Worm (Caenorhabditis elegans) whole organism, late embryonic: Measurements from ENCODE around the gene tctn-1.

Experiments
- C08G9.2 ChIP-seq: sonication (generic microtip); optimal IDR thresholded peaks from 2 replicates; lab custom pipeline; 2016; ENCODE audit warnings: mild to moderate bottlenecking, missing genetic modification characterization, moderate library complexity, missing compliant biosample characterization
- C38D4.7 ChIP-seq: fragments of 200-800 bp; sonication (Bioruptor generic); optimal IDR thresholded peaks from 2 replicates; lab custom pipeline; 2018; ENCODE audit warnings: mild to moderate bottlenecking, missing genetic modification characterization, moderate library complexity, missing compliant biosample characterization
- K02D7.2 ChIP-seq: sonication (generic microtip); optimal IDR thresholded peaks from 2 replicates; lab custom pipeline; 2017; ENCODE audit warnings: mild to moderate bottlenecking, missing genetic modification characterization, missing compliant biosample characterization
- T23F11.4 ChIP-seq: fragments of 200-800 bp; sonication (Bioruptor generic); optimal IDR thresholded peaks from 2 replicates; lab custom pipeline; 2018; ENCODE audit warnings: mild to moderate bottlenecking, missing genetic modification characterization, missing compliant biosample characterization
- Y22D7AL.16 ChIP-seq: sonication (generic microtip); optimal IDR thresholded peaks from 2 replicates; lab custom pipeline; 2016; ENCODE audit warnings: missing genetic modification characterization, missing compliant biosample characterization
- ahr-1 ChIP-seq: sonication (generic microtip); optimal IDR thresholded peaks from 2 replicates; lab custom pipeline; 2016; ENCODE audit warnings: missing genetic modification characterization, missing compliant biosample characterization
- ceh-18 ChIP-seq: sonication (generic microtip); optimal IDR thresholded peaks from 2 replicates; lab custom pipeline; 2016; ENCODE audit warnings: missing genetic modification characterization, missing compliant biosample characterization
- ceh-19 ChIP-seq: fragments of 200-800 bp; sonication (Bioruptor generic); optimal IDR thresholded peaks from 2 replicates; lab custom pipeline; 2018; ENCODE audit warnings: mild to moderate bottlenecking, missing genetic modification characterization, missing compliant biosample characterization
- ceh-34 ChIP-seq: sonication (generic microtip); optimal IDR thresholded peaks from 2 replicates; lab custom pipeline; 2016; ENCODE audit warnings: mild to moderate bottlenecking, missing genetic modification characterization, missing compliant biosample characterization
- ceh-45 ChIP-seq: fragments of 200-800 bp; sonication (Bioruptor generic); IDR thresholded peaks from 2 replicates; pipeline ENCODE4 v1.3.6; 2022; ENCODE audit warnings: missing genetic modification reagents, missing genetic modification characterization, missing compliant biosample characterization
- ceh-48 ChIP-seq: sonication (generic microtip); optimal IDR thresholded peaks from 2 replicates; lab custom pipeline; 2016; ENCODE audit warnings: missing genetic modification characterization, inconsistent platforms, missing compliant biosample characterization
- ceh-6 ChIP-seq: fragments of 200-800 bp; sonication (Bioruptor generic); optimal IDR thresholded peaks from 2 replicates; lab custom pipeline; 2018; ENCODE audit warnings: mild to moderate bottlenecking, missing genetic modification characterization, missing compliant biosample characterization
- ceh-9 ChIP-seq: sonication (generic microtip); optimal IDR thresholded peaks from 2 replicates; lab custom pipeline; 2016; ENCODE audit warnings: mild to moderate bottlenecking, missing genetic modification characterization, inconsistent platforms, missing compliant biosample characterization
- che-1 ChIP-seq: sonication (generic microtip); optimal IDR thresholded peaks from 2 replicates; lab custom pipeline; 2016; ENCODE audit warnings: mild to moderate bottlenecking, missing genetic modification characterization, missing compliant biosample characterization
- dmd-4 ChIP-seq: sonication (generic microtip); optimal IDR thresholded peaks from 2 replicates; lab custom pipeline; 2016; ENCODE audit warnings: borderline replicate concordance, missing genetic modification characterization, missing compliant biosample characterization
- dve-1 ChIP-seq: sonication (generic microtip); optimal IDR thresholded peaks from 2 replicates; lab custom pipeline; 2017; ENCODE audit warnings: antibody characterized with exemption, mild to moderate bottlenecking, missing genetic modification characterization, missing compliant biosample characterization
- elt-2 ChIP-seq: sonication (generic microtip); optimal IDR thresholded peaks from 2 replicates; lab custom pipeline; 2016; ENCODE audit warnings: missing genetic modification reagents, missing genetic modification characterization, missing compliant biosample characterization
- elt-4 ChIP-seq: sonication (generic microtip); optimal IDR thresholded peaks from 2 replicates; lab custom pipeline; 2016; ENCODE audit warnings: missing genetic modification characterization, missing compliant biosample characterization
- ets-4 ChIP-seq: sonication (generic microtip); optimal IDR thresholded peaks from 2 replicates; lab custom pipeline; 2016; ENCODE audit warnings: missing genetic modification characterization, missing compliant biosample characterization
- fax-1 ChIP-seq: sonication (generic microtip); optimal IDR thresholded peaks from 2 replicates; lab custom pipeline; 2016; ENCODE audit warnings: missing genotype, missing genetic modification characterization, missing compliant biosample characterization
- gmeb-2 ChIP-seq: sonication (generic microtip); optimal IDR thresholded peaks from 2 replicates; lab custom pipeline; 2016; ENCODE audit warnings: missing genetic modification characterization, inconsistent platforms, missing compliant biosample characterization
- hlh-13 ChIP-seq: fragments of 200-800 bp; sonication (Bioruptor generic); optimal IDR thresholded peaks from 2 replicates; lab custom pipeline; 2018; ENCODE audit warnings: mild to moderate bottlenecking, missing genetic modification characterization, missing compliant biosample characterization
- hlh-30 ChIP-seq: sonication (generic microtip); optimal IDR thresholded peaks from 2 replicates; lab custom pipeline; 2017; ENCODE audit warnings: antibody characterized with exemption, missing genetic modification characterization, missing compliant biosample characterization; ENCODE audit not compliant: insufficient read depth
- lim-6 ChIP-seq: sonication (generic microtip); optimal IDR thresholded peaks from 2 replicates; lab custom pipeline; 2016; ENCODE audit warnings: missing genetic modification characterization, missing compliant biosample characterization
- lin-11 ChIP-seq: fragments of 200-800 bp; sonication (Bioruptor generic); optimal IDR thresholded peaks from 2 replicates; lab custom pipeline; 2018; ENCODE audit warnings: mild to moderate bottlenecking, missing genetic modification characterization, missing compliant biosample characterization
- madf-2 ChIP-seq: sonication (generic microtip); optimal IDR thresholded peaks from 2 replicates; lab custom pipeline; 2017; ENCODE audit warnings: missing genetic modification characterization, missing compliant biosample characterization
- mec-3 ChIP-seq: sonication (generic microtip); optimal IDR thresholded peaks from 2 replicates; lab custom pipeline; 2016; ENCODE audit warnings: borderline replicate concordance, missing genetic modification characterization, missing compliant biosample characterization
- nfya-1 ChIP-seq: sonication (generic microtip); optimal IDR thresholded peaks from 2 replicates; lab custom pipeline; 2017; ENCODE audit warnings: missing genetic modification characterization, mild to moderate bottlenecking, missing compliant biosample characterization, antibody characterized with exemption, moderate library complexity
- nhr-11 ChIP-seq: fragments of 150-350 bp; optimal IDR thresholded peaks from 2 replicates; lab custom pipeline; 2014; ENCODE audit warnings: missing biosample characterization, missing genetic modification characterization
- npax-4 ChIP-seq: sonication (generic microtip); optimal IDR thresholded peaks from 2 replicates; lab custom pipeline; 2016; ENCODE audit warnings: missing genetic modification characterization, missing compliant biosample characterization
- odd-2 ChIP-seq: sonication (generic microtip); optimal IDR thresholded peaks from 2 replicates; lab custom pipeline; 2017; ENCODE audit warnings: antibody characterized with exemption, mild to moderate bottlenecking, missing genetic modification characterization, missing compliant biosample characterization
- pax-1 ChIP-seq: fragments of 150-350 bp; optimal IDR thresholded peaks from 2 replicates; lab custom pipeline; 2014; ENCODE audit warnings: missing biosample characterization, missing genetic modification characterization
- pha-2 ChIP-seq: sonication (generic microtip); optimal IDR thresholded peaks from 2 replicates; lab custom pipeline; 2017; ENCODE audit warnings: mild to moderate bottlenecking, missing genetic modification characterization, missing compliant biosample characterization
- pha-4 ChIP-seq: fragments of 150-350 bp; optimal IDR thresholded peaks from 2 replicates; lab custom pipeline; 2018; ENCODE audit warnings: missing biosample characterization, missing genetic modification reagents, missing genetic modification characterization
- pqm-1 ChIP-seq: sonication (generic microtip); optimal IDR thresholded peaks from 2 replicates; lab custom pipeline; 2016; ENCODE audit warnings: missing genetic modification characterization, missing compliant biosample characterization
- ref-2 ChIP-seq: sonication (generic microtip); optimal IDR thresholded peaks from 2 replicates; lab custom pipeline; 2016; ENCODE audit warnings: missing genetic modification characterization, missing compliant biosample characterization
- rnt-1 ChIP-seq: sonication (generic microtip); optimal IDR thresholded peaks from 2 replicates; lab custom pipeline; 2016; ENCODE audit warnings: missing genetic modification characterization, missing compliant biosample characterization
- unc-3 ChIP-seq, 2 experiments: fragments of 200-800 bp in 1 of 2; sonication (Bioruptor generic) in 1 of 2; sonication (generic microtip) in 1 of 2; conservative IDR thresholded peaks in 1 of 2; optimal IDR thresholded peaks in 1 of 2; 2 replicates each; pipeline versions ENCODE4 v1.3.6 to Lab custom; 2016 to 2022; ENCODE audit warnings: missing compliant biosample characterization in 2 of 2, missing genetic modification characterization in 2 of 2, missing genetic modification reagents in 1 of 2
- unc-42 ChIP-seq: sonication (generic microtip); optimal IDR thresholded peaks from 2 replicates; lab custom pipeline; 2016; ENCODE audit warnings: missing genotype, missing genetic modification characterization, missing compliant biosample characterization
- zip-5 ChIP-seq: sonication (generic microtip); optimal IDR thresholded peaks from 2 replicates; lab custom pipeline; 2016; ENCODE audit warnings: missing genetic modification characterization, missing compliant biosample characterization
- ztf-16 ChIP-seq: sonication (generic microtip); optimal IDR thresholded peaks from 2 replicates; lab custom pipeline; 2017; ENCODE audit warnings: missing genetic modification characterization, missing compliant biosample characterization

Gene tctn-1

ce11 chrIV:4763844-4764243, 16.2 kb upstream of the tctn-1 start, which contains the start of gene Y17G9B.2:
Y17G9B.2 (plus strand) TSS chrIV:4764144.
- no peak for TF ChIP-seq ceh-19 (GFP tag; lab: Kevin White, UChicago)
- no peak for TF ChIP-seq pqm-1
- no peak for TF ChIP-seq pax-1 (tag; lab: Kevin White, UChicago)
- no peak for TF ChIP-seq nfya-1 (tag; lab: Kevin White, UChicago)
- TF ChIP-seq ahr-1: no peak
- TF ChIP-seq zip-5 (tag; lab: Kevin White, UChicago): no peak
- no peak for TF ChIP-seq fax-1 (tag; lab: Kevin White, UChicago)
- TF ChIP-seq hlh-30 (tag; lab: Kevin White, UChicago): no peak
- TF ChIP-seq dve-1: no peak
- no peak for TF ChIP-seq gmeb-2 (tag; lab: Kevin White, UChicago)
- TF ChIP-seq T23F11.4 (GFP tag; lab: Kevin White, UChicago): no peak
- TF ChIP-seq mec-3 (tag; lab: Kevin White, UChicago): no peak
- TF ChIP-seq pha-2 (tag; lab: Kevin White, UChicago): no peak
- TF ChIP-seq nhr-11 (tag; lab: Kevin White, UChicago): no peak
- no peak for TF ChIP-seq ceh-6 (GFP tag; lab: Kevin White, UChicago)
- no peak for TF ChIP-seq odd-2 (tag; lab: Kevin White, UChicago)

DNA sequence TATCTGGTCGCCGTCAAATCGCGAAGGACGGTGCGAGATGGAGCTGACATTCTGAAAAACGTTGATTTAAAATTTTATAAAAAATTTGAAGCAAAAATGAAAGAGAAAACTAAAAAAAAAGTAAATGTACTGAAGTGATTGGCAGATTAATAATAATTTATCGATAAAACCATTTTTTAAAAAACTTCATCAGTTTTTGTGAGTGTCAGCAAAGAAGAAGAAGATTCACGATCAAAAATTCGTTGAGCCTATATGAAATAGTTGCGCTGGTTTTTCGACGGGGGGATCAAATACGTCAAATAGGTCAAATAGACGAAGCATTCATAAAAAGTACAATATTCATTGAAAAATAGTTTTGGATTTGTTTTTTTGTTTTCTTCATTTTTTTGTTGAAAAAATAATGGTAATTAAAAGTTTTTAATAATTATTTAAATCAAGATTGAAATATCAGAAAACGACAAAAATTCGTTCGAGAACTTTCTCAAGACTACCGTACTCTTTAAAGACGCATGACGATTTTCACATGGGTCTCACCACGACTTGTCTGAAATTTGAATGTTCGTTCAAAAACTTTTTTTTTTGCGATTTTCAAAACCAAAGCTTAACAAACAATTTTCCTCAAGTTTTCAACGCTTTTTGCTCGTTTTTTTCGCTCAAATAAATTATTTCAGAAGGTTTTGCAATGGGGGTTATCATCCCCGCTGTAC, 12.9 kb upstream of the tctn-1 start, which contains the start of the genes memi-1 and cyp-31A3:
Gene memi-1, minus strand, starts transcription at position 51 of the 707 bp plus-strand sequence.
Gene cyp-31A3, plus strand, starts transcription at position 672 of the 707 bp plus-strand sequence.
- TF ChIP-seq Y22D7AL.16 (tag; lab: Kevin White, UChicago) (no peak), ceh-45 (GFP tag; lab: Robert Waterston, UW) (no peak), npax-4 (no peak)
- TF ChIP-seq, all 69 proteins: peak for 0

- no peak for TF ChIP-seq hlh-13 (GFP tag; lab: Kevin White, UChicago)
- TF ChIP-seq ahr-1: no peak
- TF ChIP-seq mec-3 (tag; lab: Kevin White, UChicago): no peak
- TF ChIP-seq madf-2: no peak
- TF ChIP-seq C08G9.2 (tag; lab: Kevin White, UChicago): no peak
- no peak for TF ChIP-seq unc-3 (GFP tag; conservative IDR thresholded peaks at IDR 0.05; lab: Robert Waterston, UW)
- no peak for TF ChIP-seq unc-3 (tag; optimal IDR thresholded peaks at IDR 0.05; lab: Kevin White, UChicago)
- no peak for TF ChIP-seq pax-1 (tag; lab: Kevin White, UChicago)
- no peak for TF ChIP-seq C38D4.7 (GFP tag; lab: Kevin White, UChicago)
Measured at ce11 chrIV:4758659-4759058, 11.0 kb upstream of the tctn-1 start, which contains the start of gene Y17G9B.8. Y17G9B.8 (minus strand) TSS chrIV:4758840.

ce11 chrIV:4755929-4756655, 8.5 kb upstream of the tctn-1 start, which contains the start of the genes fbxb-77 and Y17G9B.11:
fbxb-77 (minus strand) TSS chrIV:4756157.
Y17G9B.11 (plus strand) TSS chrIV:4756605.
- TF ChIP-seq elt-2 (tag; lab: Kevin White, UChicago) (no peak), unc-42 (tag; lab: Kevin White, UChicago) (no peak), che-1 (tag; lab: Kevin White, UChicago) (no peak), elt-4 (tag; lab: Kevin White, UChicago) (no peak), ets-4 (no peak), ceh-48 (peak; percentile 44), rnt-1 (tag; lab: Kevin White, UChicago) (no peak), ceh-45 (GFP tag; lab: Robert Waterston, UW) (no peak), ztf-16 (tag; lab: Kevin White, UChicago) (no peak), lim-6 (tag; lab: Kevin White, UChicago) (no peak), lin-11 (tag; lab: Kevin White, UChicago) (no peak), nfya-1 (tag; lab: Kevin White, UChicago) (no peak), madf-2 (no peak), ahr-1 (no peak), ceh-18 (tag; lab: Kevin White, UChicago) (no peak), pha-4 (tag; lab: Kevin White, UChicago) (no peak), pha-2 (tag; lab: Kevin White, UChicago) (no peak), dmd-4 (no peak), nhr-11 (tag; lab: Kevin White, UChicago) (no peak), ceh-9 (tag; lab: Kevin White, UChicago) (no peak), odd-2 (tag; lab: Kevin White, UChicago) (no peak), ceh-34 (peak; percentile 61), K02D7.2 (tag; lab: Kevin White, UChicago) (no peak), ref-2 (peak; percentile 34), T23F11.4 (GFP tag; lab: Kevin White, UChicago) (no peak)
